Worm (Caenorhabditis elegans): ENCODE data around the gene F56A8.4.

The F56A8.4 gene

ce11 chrIII:13268856-13269255 is 5.8 kb downstream of the F56A8.4 start, which contains the start of gene cpf-2 (continued):
- TF ChIP-seq lin-35 (GFP tag; optimal IDR thresholded peaks at IDR 0.05) (peak in 1 of 3 experiments; percentile 35), lin-26 (GFP tag; IDR thresholded peaks at IDR 0.05) (0 out of 2 replicates have a peak, but pooled peaks have one; percentile 26), ceh-40 (GFP tag; IDR thresholded peaks at IDR 0.05) (peak; percentile 19; the same call in 1 of the 2 replicates), hrde-1 (tag; optimal IDR thresholded peaks at IDR 0.05; ENCODE audit: borderline replicate concordance) (peak; percentile 1), let-607 (tag; optimal IDR thresholded peaks at IDR 0.05) (peak in 1 of 2 experiments; percentile 51), somi-1 (GFP tag; optimal IDR thresholded peaks at IDR 0.05) (no peak), Y67H2A.10 (GFP tag; conservative IDR thresholded peaks at IDR 0.05) (no peak), mcd-1 (GFP tag; IDR thresholded peaks at IDR 0.05) (peak; percentile 70), nhr-27 (tag; optimal IDR thresholded peaks at IDR 0.05) (no peak), nfya-1 (tag; optimal IDR thresholded peaks at IDR 0.05; ENCODE audit: borderline replicate concordance, insufficient read depth) (no peak), B0035.1 (tag; optimal IDR thresholded peaks at IDR 0.05) (no peak), nfyb-1 (GFP tag; IDR thresholded peaks at IDR 0.05) (peak; percentile 48; the same call in 1 of the 2 replicates), hlh-12 (tag; optimal IDR thresholded peaks at IDR 0.05) (no peak)

ce11 chrIII:13270896-13271295 is 7.8 kb downstream of the F56A8.4 start:
- no peak for TF ChIP-seq B0261.1 (tag; optimal IDR thresholded peaks at IDR 0.05)
- TF ChIP-seq dox-1 (GFP tag; IDR thresholded peaks at IDR 0.05): no peak
- TF ChIP-seq nhr-27 (tag; optimal IDR thresholded peaks at IDR 0.05): no peak
- TF ChIP-seq snpc-4 (GFP tag; optimal IDR thresholded peaks at IDR 0.05): no peak
- no peak for TF ChIP-seq snpc-4 (tag; optimal IDR thresholded peaks at IDR 0.05)
- TF ChIP-seq Y53G8AR.9 (GFP tag; conservative IDR thresholded peaks at IDR 0.05): no peak
- peak; percentile 14 for TF ChIP-seq lin-40 (tag; optimal IDR thresholded peaks at IDR 0.05)

DNA sequence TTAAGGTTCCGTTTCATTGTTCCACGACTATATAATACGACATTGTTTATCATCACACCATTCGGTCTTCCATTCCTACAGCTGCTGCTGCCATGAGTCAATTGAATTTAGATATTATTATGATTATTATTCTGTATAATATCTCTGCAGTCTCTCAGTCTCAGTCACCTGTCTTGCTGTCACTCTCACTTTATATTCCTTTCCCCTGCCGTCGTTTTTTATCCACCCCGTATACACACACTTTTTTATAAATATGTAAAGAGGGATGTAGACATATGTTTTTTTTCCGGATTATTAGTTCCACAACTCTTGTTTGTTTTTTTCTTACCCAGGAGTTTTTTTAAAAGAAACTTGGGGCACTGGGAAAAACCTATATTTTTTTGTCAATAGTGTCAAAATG is 9.1 kb downstream of the F56A8.4 start:
- no peak for TF ChIP-seq bed-2 (GFP tag; IDR thresholded peaks at IDR 0.05)
- TF ChIP-seq F55B11.4 (tag; optimal IDR thresholded peaks at IDR 0.05; ENCODE audit: borderline replicate concordance, insufficient read depth): no peak
- TF ChIP-seq unc-130 (GFP tag; optimal IDR thresholded peaks at IDR 0.05): no peak
- TF ChIP-seq attf-6 (GFP tag; IDR thresholded peaks at IDR 0.05): no peak
- TF ChIP-seq ztf-22 (GFP tag; optimal IDR thresholded peaks at IDR 0.05): no peak
- no peak for TF ChIP-seq atf-7 (tag; optimal IDR thresholded peaks at IDR 0.05)
- no peak for TF ChIP-seq ztf-3 (GFP tag; optimal IDR thresholded peaks at IDR 0.05)
- no peak for TF ChIP-seq die-1 (tag; optimal IDR thresholded peaks at IDR 0.05)
- no peak for TF ChIP-seq T07F8.4 (tag; optimal IDR thresholded peaks at IDR 0.05)
- no peak for TF ChIP-seq tbp1 (GFP tag; optimal IDR thresholded peaks at IDR 0.05)
- no peak for TF ChIP-seq ceh-58 (GFP tag; IDR thresholded peaks at IDR 0.05)
- no peak for TF ChIP-seq aptf-3 (GFP tag; IDR thresholded peaks at IDR 0.05)
- TF ChIP-seq lin-54 (GFP tag; optimal IDR thresholded peaks at IDR 0.05): no peak
- no peak for TF ChIP-seq T26A5.8 (tag; optimal IDR thresholded peaks at IDR 0.05)
- TF ChIP-seq nhr-27 (tag; optimal IDR thresholded peaks at IDR 0.05): no peak
- TF ChIP-seq Y56A3A.18 (GFP tag; IDR thresholded peaks at IDR 0.05): no peak
- no peak for TF ChIP-seq Y67H2A.10 (GFP tag; conservative IDR thresholded peaks at IDR 0.05)
- TF ChIP-seq pha-4 (tag; optimal IDR thresholded peaks at IDR 0.05): no peak

- TF ChIP-seq lin-26 (GFP tag; IDR thresholded peaks at IDR 0.05) (no peak), repo-1 (tag; optimal IDR thresholded peaks at IDR 0.05) (no peak), unc-130 (GFP tag; optimal IDR thresholded peaks at IDR 0.05) (no peak), ztf-28 (GFP tag; IDR thresholded peaks at IDR 0.05) (no peak)
Measured at ce11 chrIII:13272788-13273187, 9.7 kb downstream of the F56A8.4 start.
